Fruit fly (Drosophila melanogaster) whole organism, prepupa: ENCODE measurements around the gene gry.

ENCODE experiments used
- Blimp-1 ChIP-seq: fragments of 200-800 bp; sonication (Bioruptor generic); optimal IDR thresholded peaks from 3 replicates; lab custom pipeline; 2017; ENCODE audit warnings: missing biosample characterization, missing genetic modification characterization, mild to moderate bottlenecking, moderate library complexity, missing genetic modification reagents
- CG10631 ChIP-seq: fragments of 200-800 bp; sonication (Bioruptor generic); optimal IDR thresholded peaks from 2 replicates; lab custom pipeline; 2016; ENCODE audit warnings: missing biosample characterization, missing genetic modification characterization
- CG10669 ChIP-seq: fragments of 200-800 bp; sonication (Bioruptor generic); optimal IDR thresholded peaks from 3 replicates; lab custom pipeline; 2018; ENCODE audit warnings: missing biosample characterization, mild to moderate bottlenecking, missing genetic modification characterization, moderate library complexity
- CG11294 ChIP-seq: fragments of 200-800 bp; sonication (Bioruptor generic); IDR thresholded peaks from 2 replicates; pipeline ENCODE4 v1.3.6; 2022; ENCODE audit warnings: missing biosample characterization, missing genetic modification characterization
- CG11762 ChIP-seq: fragments of 200-800 bp; sonication (Bioruptor generic); optimal IDR thresholded peaks from 3 replicates; lab custom pipeline; 2016; ENCODE audit warnings: missing biosample characterization, missing genetic modification characterization; ENCODE audit not compliant: insufficient read depth
- CG11902 ChIP-seq: fragments of 200-800 bp; sonication (Bioruptor generic); optimal IDR thresholded peaks from 3 replicates; lab custom pipeline; 2016; ENCODE audit warnings: missing biosample characterization, missing genetic modification characterization
- CG15336 ChIP-seq: fragments of 200-800 bp; sonication (Bioruptor generic); IDR thresholded peaks from 2 replicates; pipeline ENCODE4 v1.3.6; 2022; ENCODE audit warnings: missing biosample characterization, missing genetic modification characterization
- CG1621 ChIP-seq: fragments of 200-800 bp; sonication (Bioruptor generic); optimal IDR thresholded peaks from 3 replicates; lab custom pipeline; 2018; ENCODE audit warnings: missing biosample characterization, mild to moderate bottlenecking, missing genetic modification characterization
- CG16779 ChIP-seq: fragments of 200-800 bp; sonication (Bioruptor generic); optimal IDR thresholded peaks from 3 replicates; lab custom pipeline; 2017; ENCODE audit warnings: missing biosample characterization, mild to moderate bottlenecking, missing genetic modification characterization
- CG3032 ChIP-seq: fragments of 200-800 bp; optimal IDR thresholded peaks from 2 replicates; lab custom pipeline; 2019; ENCODE audit warnings: missing biosample characterization, mild to moderate bottlenecking, missing genetic modification characterization, moderate library complexity
- CG31627 ChIP-seq: fragments of 200-800 bp; sonication (Bioruptor generic); optimal IDR thresholded peaks from 3 replicates; lab custom pipeline; 2016; ENCODE audit warnings: missing biosample characterization, missing genetic modification characterization
- CG32006 ChIP-seq: fragments of 200-800 bp; sonication (Bioruptor generic); optimal IDR thresholded peaks from 3 replicates; lab custom pipeline; 2017; ENCODE audit warnings: missing biosample characterization, mild to moderate bottlenecking, missing genetic modification characterization
- CG34406 ChIP-seq: fragments of 200-800 bp; sonication (Bioruptor generic); optimal IDR thresholded peaks from 3 replicates; lab custom pipeline; 2016; ENCODE audit warnings: missing biosample characterization, missing genetic modification characterization
- CG3919 ChIP-seq: fragments of 200-800 bp; sonication (Bioruptor generic); optimal IDR thresholded peaks from 3 replicates; lab custom pipeline; 2016; ENCODE audit warnings: missing biosample characterization, missing genetic modification characterization
- CG4318 ChIP-seq: fragments of 200-800 bp; sonication (Bioruptor generic); optimal IDR thresholded peaks from 3 replicates; lab custom pipeline; 2017; ENCODE audit warnings: missing biosample characterization, mild to moderate bottlenecking, missing genetic modification characterization
- CG6163 ChIP-seq: fragments of 200-800 bp; sonication (Bioruptor generic); IDR thresholded peaks from 3 replicates; pipeline ENCODE4 v1.3.6; 2022; ENCODE audit warnings: missing biosample characterization, missing genetic modification characterization
- CG6276 ChIP-seq: fragments of 200-800 bp; sonication (Bioruptor generic); optimal IDR thresholded peaks from 2 replicates; lab custom pipeline; 2017; ENCODE audit warnings: missing biosample characterization, mild to moderate bottlenecking, missing genetic modification characterization
- CG6808 ChIP-seq: fragments of 200-800 bp; sonication (Bioruptor generic); optimal IDR thresholded peaks from 3 replicates; lab custom pipeline; 2017; ENCODE audit warnings: missing biosample characterization, missing genetic modification characterization, mild to moderate bottlenecking, moderate library complexity, missing genetic modification reagents
- CG6854 ChIP-seq: fragments of 200-800 bp; sonication (Bioruptor generic); optimal IDR thresholded peaks from 2 replicates; lab custom pipeline; 2017; ENCODE audit warnings: missing biosample characterization, mild to moderate bottlenecking, missing genetic modification characterization
- CG7368 ChIP-seq: fragments of 200-800 bp; sonication (Bioruptor generic); optimal IDR thresholded peaks from 3 replicates; lab custom pipeline; 2016; ENCODE audit warnings: missing biosample characterization, missing genetic modification characterization
- CG8319 ChIP-seq: fragments of 200-800 bp; sonication (Bioruptor generic); optimal IDR thresholded peaks from 3 replicates; lab custom pipeline; 2016; ENCODE audit warnings: missing biosample characterization, missing genetic modification characterization
- CG8632 ChIP-seq: fragments of 200-800 bp; sonication (Bioruptor generic); optimal IDR thresholded peaks from 3 replicates; lab custom pipeline; 2016; ENCODE audit warnings: missing biosample characterization, missing genetic modification characterization
- CG9139 ChIP-seq: fragments of 200-800 bp; sonication (Bioruptor generic); optimal IDR thresholded peaks from 3 replicates; lab custom pipeline; 2017; ENCODE audit warnings: missing biosample characterization, mild to moderate bottlenecking, missing genetic modification characterization
- Eip75B ChIP-seq: fragments of 200-800 bp; sonication (Bioruptor generic); optimal IDR thresholded peaks from 3 replicates; lab custom pipeline; 2016; ENCODE audit warnings: missing biosample characterization, missing genetic modification characterization
- Eip78C ChIP-seq: fragments of 200-800 bp; sonication (Bioruptor generic); peaks from one replicate; lab custom pipeline; 2016; ENCODE audit warnings: missing biosample characterization, missing genetic modification characterization
- Eip93F ChIP-seq: fragments of 200-800 bp; sonication (Bioruptor generic); optimal IDR thresholded peaks from 2 replicates; lab custom pipeline; 2016; ENCODE audit warnings: missing biosample characterization, mild to moderate bottlenecking, missing genetic modification characterization
- Gug ChIP-seq: fragments of 200-800 bp; sonication (Bioruptor generic); IDR thresholded peaks from 2 replicates; pipeline ENCODE4 v1.3.6; 2022; ENCODE audit warnings: missing biosample characterization, missing genetic modification characterization
- Hr38 ChIP-seq: sonication (Bioruptor generic); optimal IDR thresholded peaks from 2 replicates; lab custom pipeline; 2016; ENCODE audit warnings: missing biosample characterization, missing genetic modification characterization
- Hr4 ChIP-seq: fragments of 200-800 bp; sonication (Bioruptor generic); optimal IDR thresholded peaks from 3 replicates; lab custom pipeline; 2016; ENCODE audit warnings: missing biosample characterization, missing genetic modification characterization
- Met ChIP-seq: fragments of 200-800 bp; sonication (Bioruptor generic); optimal IDR thresholded peaks from 3 replicates; lab custom pipeline; 2016; ENCODE audit warnings: missing biosample characterization, missing genetic modification characterization
- Smox ChIP-seq: fragments of 200-800 bp; sonication (Bioruptor generic); optimal IDR thresholded peaks from 3 replicates; lab custom pipeline; 2016; ENCODE audit warnings: missing biosample characterization, missing genetic modification characterization
- Sox14 ChIP-seq: fragments of 200-800 bp; sonication (Bioruptor generic); optimal IDR thresholded peaks from 3 replicates; lab custom pipeline; 2016; ENCODE audit warnings: missing biosample characterization, missing genetic modification characterization
- cyc ChIP-seq: fragments of 200-800 bp; sonication (Bioruptor generic); optimal IDR thresholded peaks from 3 replicates; lab custom pipeline; 2016; ENCODE audit warnings: missing biosample characterization, missing genetic modification characterization
- dac ChIP-seq: fragments of 200-800 bp; sonication (Bioruptor generic); optimal IDR thresholded peaks from 2 replicates; lab custom pipeline; 2017; ENCODE audit warnings: missing biosample characterization, mild to moderate bottlenecking, missing genetic modification characterization
- dsx ChIP-seq: fragments of 200-800 bp; optimal IDR thresholded peaks from 3 replicates; lab custom pipeline; 2019; ENCODE audit warnings: missing biosample characterization, mild to moderate bottlenecking, missing genetic modification characterization, moderate library complexity; ENCODE audit not compliant: poor library complexity, severe bottlenecking
- eg ChIP-seq: fragments of 200-800 bp; sonication (Bioruptor generic); IDR thresholded peaks from 3 replicates; pipeline ENCODE4 v1.3.6; 2022; ENCODE audit warnings: missing biosample characterization, missing genetic modification characterization
- esn ChIP-seq: fragments of 200-800 bp; sonication (Bioruptor generic); optimal IDR thresholded peaks from 2 replicates; lab custom pipeline; 2016; ENCODE audit warnings: missing biosample characterization, mild to moderate bottlenecking, missing genetic modification characterization, moderate library complexity
- fd59A ChIP-seq: fragments of 200-800 bp; sonication (Bioruptor generic); optimal IDR thresholded peaks from 2 replicates; lab custom pipeline; 2017; ENCODE audit warnings: missing biosample characterization, mild to moderate bottlenecking, missing genetic modification characterization, missing genetic modification reagents
- fd85E ChIP-seq: fragments of 200-800 bp; sonication (Bioruptor generic); optimal IDR thresholded peaks from 3 replicates; lab custom pipeline; 2016; ENCODE audit warnings: missing biosample characterization, missing genetic modification characterization
- fkh ChIP-seq: fragments of 200-800 bp; sonication (Bioruptor generic); optimal IDR thresholded peaks from 3 replicates; lab custom pipeline; 2017; ENCODE audit warnings: missing biosample characterization, mild to moderate bottlenecking, missing genetic modification characterization, moderate library complexity
- net ChIP-seq: fragments of 200-800 bp; sonication (Bioruptor generic); optimal IDR thresholded peaks from 3 replicates; lab custom pipeline; 2016; ENCODE audit warnings: missing biosample characterization, missing genetic modification characterization
- pdm3 ChIP-seq: fragments of 200-800 bp; sonication (Bioruptor generic); optimal IDR thresholded peaks from 3 replicates; lab custom pipeline; 2016; ENCODE audit warnings: missing biosample characterization, missing genetic modification characterization
- salr ChIP-seq, 2 experiments: fragments of 200-800 bp; sonication (Bioruptor generic); optimal IDR thresholded peaks; 3 replicates each; lab custom pipeline; 2016 to 2018; ENCODE audit warnings: missing biosample characterization in 2 of 2, missing genetic modification characterization in 2 of 2, mild to moderate bottlenecking in 1 of 2
- ss ChIP-seq, 2 experiments: fragments of 200-800 bp; sonication (Bioruptor generic); optimal IDR thresholded peaks; 2 replicates in 1 of 2; 3 replicates in 1 of 2; lab custom pipeline; 2017 to 2018; ENCODE audit warnings: mild to moderate bottlenecking in 2 of 2, missing biosample characterization in 2 of 2, missing genetic modification characterization in 2 of 2, moderate library complexity in 1 of 2
- svp ChIP-seq: fragments of 200-800 bp; sonication (Bioruptor generic); peaks from one replicate; lab custom pipeline; 2016; ENCODE audit warnings: missing biosample characterization, missing genetic modification characterization
- topi ChIP-seq: fragments of 200-800 bp; sonication (Bioruptor generic); optimal IDR thresholded peaks from 3 replicates; lab custom pipeline; 2016; ENCODE audit warnings: missing biosample characterization, missing genetic modification characterization

gry gene

dm6 chr3L:3245189-3245588, 46.3 kb downstream of the gry start (continued):
- TF ChIP-seq Eip78C = peak; percentile 96
- peak; percentile 86 for TF ChIP-seq pdm3 (GFP tag; lab: Kevin White, UChicago)
- peak; percentile 93 for TF ChIP-seq svp (GFP tag; lab: Kevin White, UChicago)
- TF ChIP-seq CG7368 (GFP tag; lab: Kevin White, UChicago) = peak; percentile 49
- peak; percentile 47 for TF ChIP-seq Blimp-1 (GFP tag; lab: Kevin White, UChicago)
- peak; percentile 86 for TF ChIP-seq CG16779
- peak; percentile 91 for TF ChIP-seq CG6808 (GFP tag; lab: Kevin White, UChicago)
- TF ChIP-seq Hr38 = no peak
- TF ChIP-seq topi (GFP tag; lab: Kevin White, UChicago) = peak; percentile 83
- peak; percentile 92 for TF ChIP-seq CG3032 (tag; lab: Kevin White, UChicago)
- peak; percentile 50 for TF ChIP-seq CG32006
- TF ChIP-seq Sox14 (GFP tag; lab: Kevin White, UChicago) = peak; percentile 71
- TF ChIP-seq CG11294 = no peak
- TF ChIP-seq cyc = peak; percentile 75
- TF ChIP-seq fd85E (GFP tag; lab: Kevin White, UChicago) = no peak
- TF ChIP-seq dsx (GFP tag; lab: Kevin White, UChicago) = peak; percentile 91
- TF ChIP-seq Met = peak; percentile 92
- no peak for TF ChIP-seq dac (GFP tag; lab: Kevin White, UChicago)
- TF ChIP-seq Eip93F = peak; percentile 85
- TF ChIP-seq ss (GFP tag; optimal IDR thresholded peaks at IDR 0.05; lab: Kevin White, UChicago) = peak; percentile 93 to 96
- no peak for TF ChIP-seq fkh (GFP tag; lab: Kevin White, UChicago)

DNA sequence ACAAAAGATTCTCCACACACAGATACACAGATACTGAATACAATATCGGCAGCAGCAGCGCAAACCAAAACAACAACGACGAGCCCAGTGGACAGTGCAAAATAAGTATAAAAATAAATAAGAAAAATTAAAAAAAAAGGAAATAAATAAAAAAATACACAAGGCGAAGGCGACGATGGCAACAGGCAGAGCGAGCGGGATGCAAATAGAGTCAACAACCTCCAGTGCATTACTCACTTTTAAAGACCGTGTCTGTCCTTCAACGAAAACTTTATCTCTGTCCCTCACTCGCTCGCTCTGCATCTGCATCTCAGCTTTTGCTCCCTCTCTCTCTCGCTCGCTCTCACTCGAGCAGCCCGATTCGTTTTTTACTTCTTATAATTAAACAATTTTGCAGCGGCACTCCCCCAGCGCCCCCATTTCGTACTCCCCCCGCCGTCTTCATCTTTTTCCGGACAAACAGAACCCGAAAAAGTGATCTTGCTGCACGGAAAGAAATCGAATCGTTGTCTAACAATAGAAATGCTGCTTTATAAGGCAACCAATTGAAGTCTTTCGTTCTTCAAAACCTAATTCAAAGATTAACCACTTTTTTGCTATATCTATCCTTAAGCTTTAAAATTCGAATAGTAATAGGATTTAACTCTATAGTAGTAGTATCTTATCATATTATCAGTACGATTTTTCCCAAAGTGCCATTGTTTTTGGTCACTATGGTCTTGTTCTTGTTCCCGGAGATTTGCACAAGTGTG, 47.7 kb downstream of the gry start:
- TF ChIP-seq salr (GFP tag; optimal IDR thresholded peaks at IDR 0.05; lab: Kevin White, UChicago) (peak; percentile 85 to 89), CG1621 (peak; percentile 97), Hr4 (GFP tag; lab: Kevin White, UChicago) (peak; percentile 42), fkh (GFP tag; lab: Kevin White, UChicago) (no peak), net (GFP tag; lab: Kevin White, UChicago) (peak; percentile 96), CG10669 (GFP tag; lab: Kevin White, UChicago) (peak; percentile 99), Sox14 (GFP tag; lab: Kevin White, UChicago) (peak; percentile 63), esn (peak; percentile 90), CG9139 (GFP tag; lab: Kevin White, UChicago) (peak; percentile 100), CG8632 (GFP tag; lab: Kevin White, UChicago) (peak; percentile 94), Eip75B (peak; percentile 93), eg (peak; percentile 97), ss (GFP tag; optimal IDR thresholded peaks at IDR 0.05; lab: Kevin White, UChicago) (peak; percentile 100), CG7368 (GFP tag; lab: Kevin White, UChicago) (peak; percentile 91), CG6163 (GFP tag; lab: Robert Waterston, UW) (peak; percentile 99), Gug (GFP tag; lab: Robert Waterston, UW) (peak; percentile 86), Blimp-1 (GFP tag; lab: Kevin White, UChicago) (peak; percentile 94), fd59A (GFP tag; lab: Kevin White, UChicago) (peak; percentile 83), CG32006 (peak; percentile 72), CG6276 (peak; percentile 94), CG6854 (GFP tag; lab: Kevin White, UChicago) (peak; percentile 100), CG10631 (GFP tag; lab: Kevin White, UChicago) (peak; percentile 82), CG8319 (GFP tag; lab: Kevin White, UChicago) (peak; percentile 87), CG4318 (GFP tag; lab: Kevin White, UChicago) (peak; percentile 6), CG15336 (GFP tag; lab: Robert Waterston, UW) (peak; percentile 92), svp (GFP tag; lab: Kevin White, UChicago) (peak; percentile 94), CG3919 (GFP tag; lab: Kevin White, UChicago) (peak; percentile 87), CG11762 (GFP tag; lab: Kevin White, UChicago) (peak; percentile 95), Smox (GFP tag; lab: Kevin White, UChicago) (peak; percentile 68), CG11902 (peak; percentile 63), CG34406 (peak; percentile 92), cyc (peak; percentile 89), dac (GFP tag; lab: Kevin White, UChicago) (peak; percentile 67), CG3032 (tag; lab: Kevin White, UChicago) (peak; percentile 99), CG16779 (peak; percentile 99), pdm3 (GFP tag; lab: Kevin White, UChicago) (peak; percentile 78), CG31627 (GFP tag; lab: Kevin White, UChicago) (peak; percentile 91), CG6808 (GFP tag; lab: Kevin White, UChicago) (peak; percentile 99)
